Worm (Caenorhabditis elegans) whole organism, L1 larva: ENCODE results near the gene bre-3.

Source experiments
- C04F5.9 ChIP-seq: sonication (generic microtip); optimal IDR thresholded peaks from 2 replicates; lab custom pipeline; 2016; ENCODE audit warnings: missing genetic modification characterization, missing compliant biosample characterization
- C34B4.2 ChIP-seq: sonication (generic microtip); optimal IDR thresholded peaks from 2 replicates; lab custom pipeline; 2017; ENCODE audit warnings: mild to moderate bottlenecking, missing genetic modification characterization, missing compliant biosample characterization
- alr-1 ChIP-seq: fragments of 200-800 bp; sonication (Bioruptor generic); optimal IDR thresholded peaks from 2 replicates; lab custom pipeline; 2018; ENCODE audit warnings: borderline replicate concordance, mild to moderate bottlenecking, missing genetic modification characterization, missing compliant biosample characterization
- aly-2 ChIP-seq: fragments of 150-350 bp; optimal IDR thresholded peaks from 2 replicates; lab custom pipeline; 2014; ENCODE audit warnings: missing biosample characterization, missing genetic modification characterization
- ama-1 ChIP-seq: fragments of 150-350 bp; optimal IDR thresholded peaks from 2 replicates; lab custom pipeline; 2014
- blmp-1 ChIP-seq: fragments of 150-350 bp; optimal IDR thresholded peaks from 2 replicates; lab custom pipeline; 2014; ENCODE audit warnings: missing biosample characterization, missing genetic modification characterization
- ceh-8 ChIP-seq: fragments of 200-800 bp; sonication (Bioruptor generic); optimal IDR thresholded peaks from 2 replicates; lab custom pipeline; 2018; ENCODE audit warnings: mild to moderate bottlenecking, missing genetic modification characterization, moderate library complexity, missing compliant biosample characterization
- dpl-1 ChIP-seq, 3 experiments: fragments of 150-350 bp in 2 of 3; sonication (generic microtip) in 1 of 3; optimal IDR thresholded peaks; 2 replicates each; lab custom pipeline; 2014 to 2017; ENCODE audit warnings: missing biosample characterization in 3 of 3, missing genetic modification characterization in 3 of 3, missing genetic modification reagents in 3 of 3
- dsc-1 ChIP-seq: sonication (generic microtip); optimal IDR thresholded peaks from 2 replicates; lab custom pipeline; 2016; ENCODE audit warnings: mild to moderate bottlenecking, missing genetic modification characterization, missing compliant biosample characterization
- efl-1 ChIP-seq, 4 experiments: fragments of 150-350 bp; optimal IDR thresholded peaks in 3 of 4; peaks in 1 of 4; 1 replicate in 1 of 4; 2 replicates in 3 of 4; lab custom pipeline; 2014; ENCODE audit warnings: missing biosample characterization in 2 of 4, missing genetic modification characterization in 2 of 4, missing genetic modification reagents in 2 of 4
- egl-13 ChIP-seq: sonication (generic microtip); optimal IDR thresholded peaks from 2 replicates; lab custom pipeline; 2016; ENCODE audit warnings: missing genotype, missing genetic modification reagents, missing genetic modification characterization, missing compliant biosample characterization
- egl-27 ChIP-seq, 2 experiments: fragments of 150-350 bp in 1 of 2; sonication (generic microtip); optimal IDR thresholded peaks; 3 replicates each; lab custom pipeline; 2017 to 2018; ENCODE audit warnings: missing biosample characterization in 2 of 2, missing genetic modification characterization in 2 of 2, missing genetic modification reagents in 2 of 2
- elt-2 ChIP-seq: sonication (generic microtip); optimal IDR thresholded peaks from 2 replicates; lab custom pipeline; 2016; ENCODE audit warnings: missing genetic modification characterization, mild to moderate bottlenecking, inconsistent platforms, missing compliant biosample characterization, missing genetic modification reagents
- elt-3 ChIP-seq, 6 experiments: fragments of 150-350 bp in 1 of 6; sonication (generic microtip); optimal IDR thresholded peaks; 2 replicates each; lab custom pipeline; 2017 to 2018; ENCODE audit warnings: missing biosample characterization in 6 of 6, missing genetic modification characterization in 6 of 6, inconsistent platforms in 1 of 6
- fkh-10 ChIP-seq: sonication (generic microtip); optimal IDR thresholded peaks from 2 replicates; lab custom pipeline; 2017; ENCODE audit warnings: missing biosample characterization, missing genetic modification reagents, missing genetic modification characterization
- fkh-4 ChIP-seq: sonication (generic microtip); optimal IDR thresholded peaks from 2 replicates; lab custom pipeline; 2016; ENCODE audit warnings: missing compliant biosample characterization, missing genetic modification characterization, borderline replicate concordance
- fkh-8 ChIP-seq: sonication (generic microtip); optimal IDR thresholded peaks from 2 replicates; lab custom pipeline; 2016; ENCODE audit warnings: mild to moderate bottlenecking, missing genetic modification characterization, missing compliant biosample characterization
- grh-1 ChIP-seq: fragments of 200-800 bp; sonication (Bioruptor generic); IDR thresholded peaks from 2 replicates; pipeline ENCODE4 v1.3.6; 2022; ENCODE audit warnings: missing genetic modification reagents, missing genetic modification characterization, missing compliant biosample characterization
- hlh-17 ChIP-seq: fragments of 200-800 bp; sonication (Bioruptor generic); optimal IDR thresholded peaks from 2 replicates; lab custom pipeline; 2018; ENCODE audit warnings: missing genetic modification characterization, mild to moderate bottlenecking, missing compliant biosample characterization, moderate library complexity, borderline replicate concordance
- hlh-4 ChIP-seq: sonication (generic microtip); optimal IDR thresholded peaks from 2 replicates; lab custom pipeline; 2016; ENCODE audit warnings: mild to moderate bottlenecking, missing genetic modification characterization, missing compliant biosample characterization
- hpl-2 ChIP-seq: fragments of 150-350 bp; optimal IDR thresholded peaks from 2 replicates; lab custom pipeline; 2014; ENCODE audit warnings: missing biosample characterization, missing genetic modification reagents, missing genetic modification characterization
- lin-13 ChIP-seq: fragments of 150-350 bp; optimal IDR thresholded peaks from 2 replicates; lab custom pipeline; 2014; ENCODE audit warnings: missing biosample characterization, missing genetic modification reagents, missing genetic modification characterization
- lin-14 ChIP-seq: fragments of 200-800 bp; sonication (Bioruptor generic); optimal IDR thresholded peaks from 2 replicates; lab custom pipeline; 2018; ENCODE audit warnings: mild to moderate bottlenecking, missing genetic modification characterization, moderate library complexity, missing compliant biosample characterization
- lin-35 ChIP-seq, 2 experiments: fragments of 150-350 bp; optimal IDR thresholded peaks; 2 replicates each; lab custom pipeline; 2014; ENCODE audit warnings: missing biosample characterization in 2 of 2, missing genetic modification characterization in 2 of 2, missing genetic modification reagents in 2 of 2
- lin-39 ChIP-seq: fragments of 150-350 bp; optimal IDR thresholded peaks from 2 replicates; lab custom pipeline; 2014; ENCODE audit warnings: missing biosample characterization, missing genetic modification reagents, missing genetic modification characterization
- lir-3 ChIP-seq: sonication (generic microtip); optimal IDR thresholded peaks from 2 replicates; lab custom pipeline; 2016; ENCODE audit warnings: mild to moderate bottlenecking, missing genetic modification characterization, moderate library complexity, missing compliant biosample characterization; ENCODE audit not compliant: poor library complexity
- mab-9 ChIP-seq: fragments of 200-800 bp; sonication (Bioruptor generic); IDR thresholded peaks from 2 replicates; pipeline ENCODE4 v1.3.6; 2022; ENCODE audit warnings: missing genetic modification reagents, missing genetic modification characterization, missing compliant biosample characterization
- mef-2 ChIP-seq: fragments of 150-350 bp; optimal IDR thresholded peaks from 2 replicates; lab custom pipeline; 2014; ENCODE audit warnings: missing biosample characterization, missing genetic modification characterization
- nhr-11 ChIP-seq: fragments of 150-350 bp; optimal IDR thresholded peaks from 2 replicates; lab custom pipeline; 2014; ENCODE audit warnings: missing biosample characterization, missing genetic modification characterization
- nhr-19 ChIP-seq: fragments of 200-800 bp; sonication (Bioruptor generic); conservative IDR thresholded peaks from 2 replicates; pipeline ENCODE4 v1.3.6; 2022; ENCODE audit warnings: missing genetic modification characterization, missing compliant biosample characterization
- nhr-20 ChIP-seq: sonication (generic microtip); optimal IDR thresholded peaks from 2 replicates; lab custom pipeline; 2016; ENCODE audit warnings: mild to moderate bottlenecking, missing genetic modification characterization, missing compliant biosample characterization
- nhr-237 ChIP-seq: fragments of 150-350 bp; optimal IDR thresholded peaks from 2 replicates; lab custom pipeline; 2014; ENCODE audit warnings: missing biosample characterization, missing genetic modification characterization
- nhr-28 ChIP-seq: fragments of 150-350 bp; optimal IDR thresholded peaks from 2 replicates; lab custom pipeline; 2014; ENCODE audit warnings: missing biosample characterization, missing genetic modification characterization
- nhr-47 ChIP-seq: sonication (generic microtip); optimal IDR thresholded peaks from 2 replicates; lab custom pipeline; 2016; ENCODE audit warnings: mild to moderate bottlenecking, missing genetic modification characterization, moderate library complexity, missing compliant biosample characterization
- nhr-76 ChIP-seq: sonication (generic microtip); optimal IDR thresholded peaks from 2 replicates; lab custom pipeline; 2017; ENCODE audit warnings: missing biosample characterization, missing genetic modification characterization
- nhr-77 ChIP-seq: fragments of 150-350 bp; optimal IDR thresholded peaks from 2 replicates; lab custom pipeline; 2014; ENCODE audit warnings: missing biosample characterization, missing genetic modification characterization
- nhr-85 ChIP-seq: sonication (generic microtip); peaks from one replicate; lab custom pipeline; 2016; ENCODE audit warnings: missing genetic modification characterization, inconsistent platforms, missing compliant biosample characterization
- pag-3 ChIP-seq: sonication (generic microtip); optimal IDR thresholded peaks from 2 replicates; lab custom pipeline; 2017; ENCODE audit warnings: missing genetic modification characterization, mild to moderate bottlenecking, missing compliant biosample characterization, antibody characterized with exemption, borderline replicate concordance; ENCODE audit not compliant: insufficient read depth
- pax-3 ChIP-seq: fragments of 200-800 bp; sonication (Bioruptor generic); optimal IDR thresholded peaks from 2 replicates; lab custom pipeline; 2018; ENCODE audit warnings: mild to moderate bottlenecking, missing genetic modification characterization, moderate library complexity, missing compliant biosample characterization
- skn-1 ChIP-seq: fragments of 150-350 bp; optimal IDR thresholded peaks from 2 replicates; lab custom pipeline; 2014; ENCODE audit warnings: missing biosample characterization, missing genetic modification characterization
- snpc-4 ChIP-seq: fragments of 150-350 bp; optimal IDR thresholded peaks from 2 replicates; lab custom pipeline; 2014; ENCODE audit warnings: missing biosample characterization, missing genetic modification characterization
- snu-23 ChIP-seq: sonication (generic microtip); optimal IDR thresholded peaks from 2 replicates; lab custom pipeline; 2016; ENCODE audit warnings: missing genetic modification characterization, missing compliant biosample characterization
- sox-4 ChIP-seq: sonication (generic microtip); optimal IDR thresholded peaks from 2 replicates; lab custom pipeline; 2016; ENCODE audit warnings: missing genetic modification characterization, missing compliant biosample characterization
- sptf-1 ChIP-seq: fragments of 150-350 bp; optimal IDR thresholded peaks from 2 replicates; lab custom pipeline; 2014; ENCODE audit warnings: missing biosample characterization, missing genetic modification characterization
- tlp-1 ChIP-seq: fragments of 150-350 bp; optimal IDR thresholded peaks from 2 replicates; lab custom pipeline; 2014; ENCODE audit warnings: missing biosample characterization, missing genetic modification characterization
- unc-130 ChIP-seq: fragments of 150-350 bp; optimal IDR thresholded peaks from 2 replicates; lab custom pipeline; 2017; ENCODE audit warnings: missing biosample characterization, missing genetic modification characterization, inconsistent platforms
- unc-30 ChIP-seq: sonication (generic microtip); optimal IDR thresholded peaks from 2 replicates; lab custom pipeline; 2017; ENCODE audit warnings: missing biosample characterization, missing genetic modification characterization
- unc-62 ChIP-seq: fragments of 150-350 bp; optimal IDR thresholded peaks from 2 replicates; lab custom pipeline; 2014; ENCODE audit warnings: missing biosample characterization, missing genetic modification reagents, missing genetic modification characterization
- unc-86 ChIP-seq: sonication (generic microtip); optimal IDR thresholded peaks from 2 replicates; lab custom pipeline; 2016; ENCODE audit warnings: missing genetic modification characterization, missing compliant biosample characterization
- xbp-1 ChIP-seq: sonication (generic microtip); optimal IDR thresholded peaks from 2 replicates; lab custom pipeline; 2016; ENCODE audit warnings: missing genetic modification characterization, missing compliant biosample characterization
- zip-4 ChIP-seq: fragments of 200-800 bp; sonication (Bioruptor generic); optimal IDR thresholded peaks from 2 replicates; lab custom pipeline; 2018; ENCODE audit warnings: mild to moderate bottlenecking, missing genetic modification characterization, moderate library complexity, missing compliant biosample characterization
- ztf-11 ChIP-seq, 2 experiments: sonication (generic microtip); optimal IDR thresholded peaks; 2 replicates each; lab custom pipeline; 2016 to 2017; ENCODE audit warnings: missing genetic modification characterization in 2 of 2, missing biosample characterization in 1 of 2, missing compliant biosample characterization in 1 of 2
- ztf-4 ChIP-seq: fragments of 150-350 bp; optimal IDR thresholded peaks from 2 replicates; lab custom pipeline; 2014; ENCODE audit warnings: missing biosample characterization, missing genetic modification characterization

The bre-3 gene

ce11 chrIII:9483716-9484115, 1.6 kb downstream of the bre-3 start (continued):
- no peak for TF ChIP-seq lin-13 (GFP tag; lab: Kevin White, UChicago)
- no peak for TF ChIP-seq pax-3
- TF ChIP-seq xbp-1 (tag; lab: Kevin White, UChicago): peak; percentile 14
- no peak for TF ChIP-seq hlh-4
- TF ChIP-seq egl-13: no peak
- TF ChIP-seq sox-4 (tag; lab: Kevin White, UChicago): no peak
- no peak for TF ChIP-seq hlh-17 (GFP tag; lab: Kevin White, UChicago)
- no peak for TF ChIP-seq nhr-47
- no peak for TF ChIP-seq zip-4 (GFP tag; lab: Kevin White, UChicago)
- TF ChIP-seq nhr-77 (tag; lab: Kevin White, UChicago): no peak
- no peak for TF ChIP-seq lir-3 (tag; lab: Kevin White, UChicago)
- TF ChIP-seq fkh-8 (tag; lab: Kevin White, UChicago): peak; percentile 38
- TF ChIP-seq lin-14 (GFP tag; lab: Kevin White, UChicago): peak; percentile 76
- no peak for TF ChIP-seq nhr-237 (tag; lab: Kevin White, UChicago)
- no peak for TF ChIP-seq ztf-4 (tag; lab: Kevin White, UChicago)
- no peak for TF ChIP-seq fkh-10 (GFP tag; lab: Kevin White, UChicago)
- no peak for TF ChIP-seq hpl-2 (GFP tag; lab: Kevin White, UChicago)
- no peak for TF ChIP-seq tlp-1 (tag; lab: Kevin White, UChicago)
- no peak for TF ChIP-seq blmp-1 (tag; lab: Kevin White, UChicago)
- TF ChIP-seq ama-1 (lab: Kevin White, UChicago): no peak
- TF ChIP-seq pag-3 (tag; lab: Kevin White, UChicago): no peak
- no peak for TF ChIP-seq unc-62
- no peak for TF ChIP-seq elt-3 (tag; optimal IDR thresholded peaks at IDR 0.05; lab: Kevin White, UChicago)
- peak; percentile 2 for TF ChIP-seq nhr-20 (tag; lab: Kevin White, UChicago)
- TF ChIP-seq alr-1 (tag; lab: Kevin White, UChicago): no peak
- TF ChIP-seq nhr-76 (tag; lab: Kevin White, UChicago): no peak
- TF ChIP-seq nhr-28: no peak
- peak; percentile 20 for TF ChIP-seq unc-86 (tag; lab: Kevin White, UChicago)
- no peak for TF ChIP-seq unc-30 (tag; lab: Kevin White, UChicago)
- TF ChIP-seq sptf-1 (tag; lab: Kevin White, UChicago): no peak
- TF ChIP-seq aly-2 (tag; lab: Kevin White, UChicago): no peak
- TF ChIP-seq unc-130: no peak
- no peak for TF ChIP-seq C04F5.9 (tag; lab: Kevin White, UChicago)
- no peak for TF ChIP-seq nhr-85 (tag; lab: Kevin White, UChicago)
- TF ChIP-seq elt-2 (tag; lab: Kevin White, UChicago): no peak
- TF ChIP-seq lin-39 (tag; lab: Kevin White, UChicago): no peak
- TF ChIP-seq egl-27 (tag; optimal IDR thresholded peaks at IDR 0.05; lab: Kevin White, UChicago): no peak
- TF ChIP-seq ceh-8: no peak
- TF ChIP-seq mef-2 (tag; lab: Kevin White, UChicago): no peak
- no peak for TF ChIP-seq mab-9 (GFP tag; lab: Robert Waterston, UW)
- no peak for TF ChIP-seq snpc-4 (tag; lab: Kevin White, UChicago)
- peak; percentile 96 for TF ChIP-seq dsc-1 (tag; lab: Kevin White, UChicago)
- peak; percentile 24 for TF ChIP-seq snu-23 (GFP tag; lab: Kevin White, UChicago)
- TF ChIP-seq grh-1 (GFP tag; lab: Robert Waterston, UW): no peak
- TF ChIP-seq lin-35 (GFP tag; optimal IDR thresholded peaks at IDR 0.05; lab: Kevin White, UChicago): peak in 1 of 2 experiments; percentile 32
- peak in 1 of 3 experiments; percentile 41 for TF ChIP-seq dpl-1 (GFP tag; optimal IDR thresholded peaks at IDR 0.05; lab: Kevin White, UChicago)
- TF ChIP-seq ztf-11 (tag; optimal IDR thresholded peaks at IDR 0.05; lab: Kevin White, UChicago): no peak
- peak; percentile 58 for TF ChIP-seq fkh-4 (tag; lab: Kevin White, UChicago)
- TF ChIP-seq C34B4.2 (tag; lab: Kevin White, UChicago): no peak
- TF ChIP-seq nhr-19 (GFP tag; lab: Robert Waterston, UW): no peak
- TF ChIP-seq skn-1 (tag; lab: Kevin White, UChicago): no peak
- peak; percentile 23 to 29 for TF ChIP-seq efl-1 (optimal IDR thresholded peaks at IDR 0.05; lab: Kevin White, UChicago)
- no peak for TF ChIP-seq efl-1 (GFP tag; optimal IDR thresholded peaks at IDR 0.05 in 1 of 2; lab: Kevin White, UChicago)
- no peak for TF ChIP-seq nhr-11 (tag; lab: Kevin White, UChicago)
